Worm (Caenorhabditis elegans): ENCODE results near the gene exc-9.

- TF ChIP-seq che-1 (tag; optimal IDR thresholded peaks at IDR 0.05): no peak
- no peak for TF ChIP-seq ceh-9 (tag; optimal IDR thresholded peaks at IDR 0.05)
- no peak for TF ChIP-seq pha-4 (tag; optimal IDR thresholded peaks at IDR 0.05)
- no peak for TF ChIP-seq K09A11.1 (tag; optimal IDR thresholded peaks at IDR 0.05; ENCODE audit: insufficient read depth)
- no peak for TF ChIP-seq tbx-2 (tag; optimal IDR thresholded peaks at IDR 0.05)
- TF ChIP-seq pqm-1 (tag; optimal IDR thresholded peaks at IDR 0.05): no peak
- TF ChIP-seq ceh-22 (tag; optimal IDR thresholded peaks at IDR 0.05): no peak
- no peak for TF ChIP-seq lin-11 (tag; optimal IDR thresholded peaks at IDR 0.05)
- TF ChIP-seq ztf-16 (tag; optimal IDR thresholded peaks at IDR 0.05): no peak
- TF ChIP-seq unc-42 (tag; optimal IDR thresholded peaks at IDR 0.05): no peak
- no peak for TF ChIP-seq elt-4 (tag; optimal IDR thresholded peaks at IDR 0.05)
- TF ChIP-seq ama-1 (optimal IDR thresholded peaks at IDR 0.05): no peak
- TF ChIP-seq F13H6.1 (tag; optimal IDR thresholded peaks at IDR 0.05): no peak
- TF ChIP-seq odd-2 (tag; optimal IDR thresholded peaks at IDR 0.05): no peak
Observed at ce11 chrIV:7985737-7986136, 44.9 kb upstream of the exc-9 start.

Data from whole organism, late embryonic.